Worm (Caenorhabditis elegans) whole organism, late embryonic: Measurements from ENCODE around the gene K12H6.10.

Experiments
- ceh-34 ChIP-seq: sonication (generic microtip); optimal IDR thresholded peaks from 2 replicates; lab custom pipeline; 2016; ENCODE audit warnings: mild to moderate bottlenecking, missing genetic modification characterization, missing compliant biosample characterization
- ceh-48 ChIP-seq: sonication (generic microtip); optimal IDR thresholded peaks from 2 replicates; lab custom pipeline; 2016; ENCODE audit warnings: missing genetic modification characterization, inconsistent platforms, missing compliant biosample characterization
- dmd-4 ChIP-seq: sonication (generic microtip); optimal IDR thresholded peaks from 2 replicates; lab custom pipeline; 2016; ENCODE audit warnings: borderline replicate concordance, missing genetic modification characterization, missing compliant biosample characterization
- fkh-6 ChIP-seq: sonication (generic microtip); optimal IDR thresholded peaks from 2 replicates; lab custom pipeline; 2016; ENCODE audit warnings: missing genetic modification characterization, missing compliant biosample characterization
- hlh-13 ChIP-seq: fragments of 200-800 bp; sonication (Bioruptor generic); optimal IDR thresholded peaks from 2 replicates; lab custom pipeline; 2018; ENCODE audit warnings: mild to moderate bottlenecking, missing genetic modification characterization, missing compliant biosample characterization
- hlh-30 ChIP-seq: sonication (generic microtip); optimal IDR thresholded peaks from 2 replicates; lab custom pipeline; 2017; ENCODE audit warnings: antibody characterized with exemption, missing genetic modification characterization, missing compliant biosample characterization; ENCODE audit not compliant: insufficient read depth
- madf-2 ChIP-seq: sonication (generic microtip); optimal IDR thresholded peaks from 2 replicates; lab custom pipeline; 2017; ENCODE audit warnings: missing genetic modification characterization, missing compliant biosample characterization
- mec-3 ChIP-seq: sonication (generic microtip); optimal IDR thresholded peaks from 2 replicates; lab custom pipeline; 2016; ENCODE audit warnings: borderline replicate concordance, missing genetic modification characterization, missing compliant biosample characterization
- nhr-11 ChIP-seq: fragments of 150-350 bp; optimal IDR thresholded peaks from 2 replicates; lab custom pipeline; 2014; ENCODE audit warnings: missing biosample characterization, missing genetic modification characterization
- pha-4 ChIP-seq: fragments of 150-350 bp; optimal IDR thresholded peaks from 2 replicates; lab custom pipeline; 2018; ENCODE audit warnings: missing biosample characterization, missing genetic modification reagents, missing genetic modification characterization
- sox-4 ChIP-seq: sonication (generic microtip); optimal IDR thresholded peaks from 2 replicates; lab custom pipeline; 2017; ENCODE audit warnings: mild to moderate bottlenecking, missing genetic modification characterization, inconsistent platforms, missing compliant biosample characterization
- unc-55 ChIP-seq: sonication (generic microtip); optimal IDR thresholded peaks from 2 replicates; lab custom pipeline; 2017; ENCODE audit warnings: missing biosample characterization, missing genetic modification reagents, missing genetic modification characterization

ce11 chrII:2836853-2837252, 14.2 kb downstream of the K12H6.10 start, which contains the start of gene K12H6.7:
- no peak for TF ChIP-seq mec-3 (tag; lab: Kevin White, UChicago)
- no peak for TF ChIP-seq hlh-30
- no peak for TF ChIP-seq sox-4 (tag; lab: Kevin White, UChicago)
- no peak for TF ChIP-seq ceh-34
- TF ChIP-seq nhr-11 (tag; lab: Kevin White, UChicago), result no peak
- TF ChIP-seq pha-4 (tag; lab: Kevin White, UChicago), result no peak
- TF ChIP-seq fkh-6, result no peak
- no peak for TF ChIP-seq hlh-13 (GFP tag; lab: Kevin White, UChicago)
- no peak for TF ChIP-seq dmd-4
- TF ChIP-seq ceh-48 (tag; lab: Kevin White, UChicago), result no peak
- TF ChIP-seq unc-55 (GFP tag; lab: Kevin White, UChicago), result no peak
- no peak for TF ChIP-seq madf-2 (tag; lab: Kevin White, UChicago)
